Worm (Caenorhabditis elegans) whole organism, young adult: ENCODE measurements around the gene mlck-1.

ENCODE experiments used
- B0035.1 ChIP-seq: sonication (generic microtip); optimal IDR thresholded peaks from 2 replicates; lab custom pipeline; 2016; ENCODE audit warnings: missing genetic modification characterization, mild to moderate bottlenecking, missing compliant biosample characterization, missing genotype, missing genetic modification reagents
- F22D6.2 ChIP-seq: sonication (generic microtip); optimal IDR thresholded peaks from 2 replicates; lab custom pipeline; 2016; ENCODE audit warnings: mild to moderate bottlenecking, missing genetic modification characterization, missing compliant biosample characterization
- F37B4.10 ChIP-seq: fragments of 200-800 bp; sonication (Bioruptor generic); IDR thresholded peaks from 2 replicates; pipeline ENCODE4 v1.3.6; 2022; ENCODE audit warnings: missing genetic modification characterization, missing compliant biosample characterization
- F39B2.1 ChIP-seq: fragments of 200-800 bp; sonication (Bioruptor generic); IDR thresholded peaks from 2 replicates; pipeline ENCODE4 v1.3.6; 2022; ENCODE audit warnings: missing genetic modification reagents, missing genetic modification characterization, missing compliant biosample characterization
- F49E8.2 ChIP-seq: sonication (generic microtip); optimal IDR thresholded peaks from 3 replicates; lab custom pipeline; 2017; ENCODE audit warnings: missing genetic modification characterization, mild to moderate bottlenecking, missing compliant biosample characterization, antibody characterized with exemption, moderate library complexity; ENCODE audit not compliant: insufficient read depth
- F57C9.4 ChIP-seq: sonication (generic microtip); optimal IDR thresholded peaks from 2 replicates; lab custom pipeline; 2017; ENCODE audit warnings: mild to moderate bottlenecking, missing genetic modification characterization, missing compliant biosample characterization
- K11D2.4 ChIP-seq: fragments of 200-800 bp; sonication (Bioruptor generic); IDR thresholded peaks from 2 replicates; pipeline ENCODE4 v1.3.6; 2022; ENCODE audit warnings: missing genetic modification reagents, missing genetic modification characterization, missing compliant biosample characterization
- T26A5.8 ChIP-seq: sonication (generic microtip); optimal IDR thresholded peaks from 2 replicates; lab custom pipeline; 2016; ENCODE audit warnings: missing genetic modification characterization, missing compliant biosample characterization
- Y95B8A.8 ChIP-seq: fragments of 200-800 bp; sonication (Bioruptor generic); IDR thresholded peaks from 2 replicates; pipeline ENCODE4 v1.3.6; 2022; ENCODE audit warnings: missing genetic modification reagents, missing genetic modification characterization, missing compliant biosample characterization
- ZK185.1 ChIP-seq: sonication (generic microtip); optimal IDR thresholded peaks from 2 replicates; lab custom pipeline; 2016; ENCODE audit warnings: mild to moderate bottlenecking, missing genetic modification characterization, missing compliant biosample characterization; ENCODE audit not compliant: poor library complexity, severe bottlenecking
- athp-1 ChIP-seq: sonication (generic microtip); optimal IDR thresholded peaks from 2 replicates; lab custom pipeline; 2017; ENCODE audit warnings: mild to moderate bottlenecking, missing genetic modification characterization, missing compliant biosample characterization
- bed-2 ChIP-seq: fragments of 200-800 bp; sonication (Bioruptor generic); IDR thresholded peaks from 2 replicates; pipeline ENCODE4 v1.3.6; 2022; ENCODE audit warnings: missing genetic modification reagents, missing genetic modification characterization, missing compliant biosample characterization
- ccch-3 ChIP-seq: fragments of 200-800 bp; sonication (Bioruptor generic); optimal IDR thresholded peaks from 2 replicates; lab custom pipeline; 2018; ENCODE audit warnings: mild to moderate bottlenecking, missing genetic modification characterization, missing compliant biosample characterization
- cebp-1 ChIP-seq, 2 experiments: fragments of 200-800 bp in 1 of 2; sonication (Bioruptor generic) in 1 of 2; sonication (generic microtip) in 1 of 2; IDR thresholded peaks in 1 of 2; optimal IDR thresholded peaks in 1 of 2; 2 replicates each; pipeline versions ENCODE4 v1.3.6 to Lab custom; 2017 to 2022; ENCODE audit warnings: missing compliant biosample characterization in 2 of 2, missing genetic modification characterization in 2 of 2, mild to moderate bottlenecking in 1 of 2, missing genetic modification reagents in 1 of 2, moderate library complexity in 1 of 2
- ceh-100 ChIP-seq: fragments of 200-800 bp; sonication (Bioruptor generic); IDR thresholded peaks from 2 replicates; pipeline ENCODE4 v1.3.6; 2022; ENCODE audit warnings: missing genetic modification reagents, missing genetic modification characterization, missing compliant biosample characterization
- ceh-58 ChIP-seq: fragments of 200-800 bp; sonication (Bioruptor generic); IDR thresholded peaks from 2 replicates; pipeline ENCODE4 v1.3.6; 2022; ENCODE audit warnings: missing genetic modification characterization, missing compliant biosample characterization
- ceh-91 ChIP-seq: fragments of 200-800 bp; sonication (Bioruptor generic); IDR thresholded peaks from 2 replicates; pipeline ENCODE4 v1.3.6; 2022; ENCODE audit warnings: missing genetic modification reagents, missing genetic modification characterization, missing compliant biosample characterization
- dox-1 ChIP-seq: fragments of 200-800 bp; sonication (Bioruptor generic); IDR thresholded peaks from 2 replicates; pipeline ENCODE4 v1.3.6; 2022; ENCODE audit warnings: missing genetic modification reagents, missing genetic modification characterization, missing compliant biosample characterization
- efl-1 ChIP-seq: fragments of 150-350 bp; optimal IDR thresholded peaks from 2 replicates; lab custom pipeline; 2014; ENCODE audit warnings: missing biosample characterization, missing genetic modification reagents, missing genetic modification characterization
- ekl-4 ChIP-seq: fragments of 200-800 bp; sonication (Bioruptor generic); IDR thresholded peaks from 2 replicates; pipeline ENCODE4 v1.3.6; 2022; ENCODE audit warnings: missing genetic modification reagents, missing genetic modification characterization, missing compliant biosample characterization
- him-1 ChIP-seq: sonication (generic microtip); optimal IDR thresholded peaks from 2 replicates; lab custom pipeline; 2016; ENCODE audit warnings: missing genotype, missing genetic modification reagents, missing genetic modification characterization, missing compliant biosample characterization
- hsf-1 ChIP-seq: fragments of 200-800 bp; sonication (Bioruptor generic); IDR thresholded peaks from 2 replicates; pipeline ENCODE4 v1.3.6; 2022; ENCODE audit warnings: missing genetic modification reagents, missing genetic modification characterization, missing compliant biosample characterization
- lag-1 ChIP-seq: fragments of 200-800 bp; sonication (Bioruptor generic); IDR thresholded peaks from 2 replicates; pipeline ENCODE4 v1.3.6; 2022; ENCODE audit warnings: missing genetic modification reagents, missing genetic modification characterization, missing compliant biosample characterization
- let-526 ChIP-seq: fragments of 200-800 bp; sonication (Bioruptor generic); IDR thresholded peaks from 2 replicates; pipeline ENCODE4 v1.3.6; 2022; ENCODE audit warnings: missing genetic modification reagents, missing genetic modification characterization, missing compliant biosample characterization
- let-607 ChIP-seq, 2 experiments: fragments of 200-800 bp in 1 of 2; sonication (Bioruptor generic) in 1 of 2; sonication (generic microtip) in 1 of 2; optimal IDR thresholded peaks; 2 replicates each; lab custom pipeline; 2016 to 2018; ENCODE audit warnings: mild to moderate bottlenecking in 2 of 2, missing compliant biosample characterization in 2 of 2, missing genetic modification characterization in 2 of 2, moderate library complexity in 2 of 2, missing genotype in 1 of 2
- lin-40 ChIP-seq: sonication (generic microtip); optimal IDR thresholded peaks from 2 replicates; lab custom pipeline; 2016; ENCODE audit warnings: missing genetic modification characterization, mild to moderate bottlenecking, missing compliant biosample characterization, missing genotype, missing genetic modification reagents
- madf-6 ChIP-seq: fragments of 200-800 bp; sonication (Bioruptor generic); IDR thresholded peaks from 2 replicates; pipeline ENCODE4 v1.3.6; 2022; ENCODE audit warnings: missing genetic modification reagents, missing genetic modification characterization, missing compliant biosample characterization
- madf-8 ChIP-seq: fragments of 200-800 bp; sonication (Bioruptor generic); conservative IDR thresholded peaks from 2 replicates; pipeline ENCODE4 v1.3.6; 2022; ENCODE audit warnings: missing genetic modification reagents, missing genetic modification characterization, missing compliant biosample characterization
- mcd-1 ChIP-seq: fragments of 200-800 bp; sonication (Bioruptor generic); IDR thresholded peaks from 2 replicates; pipeline ENCODE4 v1.3.6; 2022; ENCODE audit warnings: missing genetic modification reagents, missing genetic modification characterization, missing compliant biosample characterization
- mxl-1 ChIP-seq: sonication (generic microtip); optimal IDR thresholded peaks from 2 replicates; lab custom pipeline; 2016; ENCODE audit warnings: missing genetic modification characterization, missing compliant biosample characterization
- nfya-2 ChIP-seq: fragments of 200-800 bp; sonication (Bioruptor generic); IDR thresholded peaks from 2 replicates; pipeline ENCODE4 v1.3.6; 2022; ENCODE audit warnings: missing genetic modification reagents, missing genetic modification characterization, missing compliant biosample characterization
- nfyb-1 ChIP-seq: fragments of 200-800 bp; sonication (Bioruptor generic); IDR thresholded peaks from 2 replicates; pipeline ENCODE4 v1.3.6; 2022; ENCODE audit warnings: missing genetic modification reagents, missing genetic modification characterization, missing compliant biosample characterization
- nhr-179 ChIP-seq: sonication (generic microtip); optimal IDR thresholded peaks from 2 replicates; lab custom pipeline; 2016; ENCODE audit warnings: mild to moderate bottlenecking, missing genetic modification characterization, missing compliant biosample characterization
- nhr-80 ChIP-seq: sonication (generic microtip); optimal IDR thresholded peaks from 2 replicates; lab custom pipeline; 2016; ENCODE audit warnings: missing genetic modification characterization, missing compliant biosample characterization
- nhr-90 ChIP-seq: sonication (generic microtip); optimal IDR thresholded peaks from 2 replicates; lab custom pipeline; 2016; ENCODE audit warnings: missing genotype, mild to moderate bottlenecking, missing genetic modification characterization, missing compliant biosample characterization
- pha-4 ChIP-seq: fragments of 150-350 bp; sonication (generic microtip); optimal IDR thresholded peaks from 2 replicates; lab custom pipeline; 2014; ENCODE audit warnings: missing biosample characterization, missing genetic modification reagents, missing genetic modification characterization
- sdz-38 ChIP-seq: sonication (generic microtip); optimal IDR thresholded peaks from 2 replicates; lab custom pipeline; 2016; ENCODE audit warnings: missing genotype, missing genetic modification characterization, missing compliant biosample characterization
- snpc-4 ChIP-seq, 5 experiments: fragments of 150-350 bp in 1 of 5; sonication (generic microtip) in 4 of 5; optimal IDR thresholded peaks; 2 replicates each; lab custom pipeline; 2014 to 2018; ENCODE audit warnings: missing genetic modification characterization in 5 of 5, missing biosample characterization in 3 of 5, antibody characterized with exemption in 2 of 5, mild to moderate bottlenecking in 2 of 5, missing compliant biosample characterization in 2 of 5, missing genotype in 2 of 5, moderate library complexity in 2 of 5, missing genetic modification reagents in 1 of 5
- tbp1 ChIP-seq: fragments of 200-800 bp; sonication (Bioruptor generic); optimal IDR thresholded peaks from 2 replicates; lab custom pipeline; 2018; ENCODE audit warnings: mild to moderate bottlenecking, missing genetic modification characterization, missing compliant biosample characterization
- tlf-1 ChIP-seq: fragments of 200-800 bp; sonication (Bioruptor generic); optimal IDR thresholded peaks from 2 replicates; lab custom pipeline; 2018; ENCODE audit warnings: mild to moderate bottlenecking, missing genetic modification characterization, missing compliant biosample characterization
- unc-130 ChIP-seq: sonication (generic microtip); optimal IDR thresholded peaks from 2 replicates; lab custom pipeline; 2016; ENCODE audit warnings: missing genetic modification reagents, missing genetic modification characterization, missing compliant biosample characterization
- ztf-18 ChIP-seq: sonication (generic microtip); optimal IDR thresholded peaks from 2 replicates; lab custom pipeline; 2016; ENCODE audit warnings: missing genotype, mild to moderate bottlenecking, missing genetic modification characterization, missing compliant biosample characterization
- ztf-22 ChIP-seq: fragments of 200-800 bp; sonication (Bioruptor generic); optimal IDR thresholded peaks from 2 replicates; lab custom pipeline; 2018; ENCODE audit warnings: mild to moderate bottlenecking, missing genetic modification characterization, moderate library complexity, missing compliant biosample characterization
- ztf-26 ChIP-seq: sonication (generic microtip); optimal IDR thresholded peaks from 2 replicates; lab custom pipeline; 2017; ENCODE audit warnings: missing genetic modification characterization, missing compliant biosample characterization
- ztf-3 ChIP-seq: fragments of 200-800 bp; sonication (Bioruptor generic); optimal IDR thresholded peaks from 2 replicates; lab custom pipeline; 2018; ENCODE audit warnings: mild to moderate bottlenecking, missing genetic modification characterization, missing compliant biosample characterization

Gene mlck-1

ce11 chrX:10085073-10085472, 15.5 kb upstream of the mlck-1 start:
- TF ChIP-seq let-607 (tag; optimal IDR thresholded peaks at IDR 0.05; lab: Kevin White, UChicago): no peak
- 0 out of 2 replicates have a peak, but pooled peaks have one; percentile 58 for TF ChIP-seq nfya-2 (GFP tag; lab: Robert Waterston, UW)
- peak; percentile 58; the same call in 1 of the 2 replicates for TF ChIP-seq lag-1 (GFP tag; lab: Robert Waterston, UW)

DNA sequence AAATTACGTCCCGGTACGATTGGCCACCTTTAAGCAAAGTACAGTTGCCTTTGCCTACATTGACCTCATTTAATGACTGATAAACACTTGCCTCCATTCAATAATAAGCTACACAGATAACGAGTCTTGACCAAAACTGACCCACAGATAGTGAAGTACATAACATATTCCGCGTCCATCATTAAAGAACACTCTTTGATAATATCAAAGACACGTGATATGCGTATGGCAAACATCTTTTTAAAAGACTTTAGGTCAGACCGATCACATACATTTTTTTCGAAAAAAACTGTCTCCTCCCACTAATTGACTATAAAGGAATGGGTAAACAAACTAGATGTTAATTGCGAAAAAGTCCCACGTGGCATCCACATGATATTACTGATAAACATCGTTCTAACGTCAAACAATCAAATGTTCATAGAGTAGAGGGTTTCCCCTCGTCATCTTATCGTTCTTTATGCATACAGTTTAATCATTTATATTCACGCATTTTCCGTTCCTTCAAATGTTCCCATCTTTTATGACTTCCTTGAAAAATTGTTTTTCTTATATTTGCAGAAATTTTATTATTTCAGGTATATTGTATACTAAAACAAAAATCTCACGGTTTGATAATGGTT, 14.6 kb upstream of the mlck-1 start, which contains the start of gene W07E11.1:
Gene W07E11.1 (plus strand): TSS at position 573 of the 623 bp plus-strand sequence.
- peak; percentile 51 for TF ChIP-seq ztf-26
- no peak for TF ChIP-seq ceh-58 (GFP tag; lab: Robert Waterston, UW)
- no peak for TF ChIP-seq F37B4.10 (GFP tag; lab: Robert Waterston, UW)
- no peak for TF ChIP-seq tbp1
- no peak for TF ChIP-seq Y95B8A.8 (GFP tag; lab: Robert Waterston, UW)
- TF ChIP-seq nhr-179 (tag; lab: Kevin White, UChicago): no peak
- no peak for TF ChIP-seq unc-130 (GFP tag; lab: Kevin White, UChicago)
- TF ChIP-seq F57C9.4 (tag; lab: Kevin White, UChicago): no peak
- no peak for TF ChIP-seq ekl-4 (GFP tag; lab: Robert Waterston, UW)
- TF ChIP-seq efl-1 (GFP tag; lab: Kevin White, UChicago): no peak
- TF ChIP-seq F49E8.2 (tag; lab: Kevin White, UChicago): no peak
- TF ChIP-seq hsf-1 (GFP tag; lab: Robert Waterston, UW): no peak
- 0 out of 2 replicates have a peak, but pooled peaks have one; percentile 37 for TF ChIP-seq nfyb-1
- 0 out of 2 replicates have a peak, but pooled peaks have one; percentile 4 for TF ChIP-seq dox-1 (GFP tag; lab: Robert Waterston, UW)
- no peak for TF ChIP-seq bed-2 (GFP tag; lab: Robert Waterston, UW)
- TF ChIP-seq ztf-3: no peak
- TF ChIP-seq F39B2.1 (GFP tag; lab: Robert Waterston, UW): no peak
- no peak for TF ChIP-seq ceh-100 (GFP tag; lab: Robert Waterston, UW)
- TF ChIP-seq ztf-22 (GFP tag; lab: Kevin White, UChicago): peak; percentile 51
- peak; percentile 49 for TF ChIP-seq F22D6.2 (tag; lab: Kevin White, UChicago)
- TF ChIP-seq ceh-91 (GFP tag; lab: Robert Waterston, UW): no peak
- TF ChIP-seq lin-40 (tag; lab: Kevin White, UChicago): peak; percentile 47
- TF ChIP-seq mcd-1 (GFP tag; lab: Robert Waterston, UW): no peak
- peak; percentile 42 for TF ChIP-seq ZK185.1 (tag; lab: Kevin White, UChicago)
- TF ChIP-seq ztf-18 (tag; lab: Kevin White, UChicago): no peak
- TF ChIP-seq nhr-80 (tag; lab: Kevin White, UChicago): peak; percentile 83
- no peak for TF ChIP-seq madf-6 (GFP tag; lab: Robert Waterston, UW)
- TF ChIP-seq madf-8 (GFP tag; lab: Robert Waterston, UW): no peak
- TF ChIP-seq snpc-4 (GFP tag; optimal IDR thresholded peaks at IDR 0.05; lab: Kevin White, UChicago): no peak
- TF ChIP-seq snpc-4 (tag; optimal IDR thresholded peaks at IDR 0.05; lab: Kevin White, UChicago): peak in 1 of 4 experiments; percentile 12
- no peak for TF ChIP-seq T26A5.8 (tag; lab: Kevin White, UChicago)
- no peak for TF ChIP-seq sdz-38 (tag; lab: Kevin White, UChicago)
- TF ChIP-seq ccch-3 (GFP tag; lab: Kevin White, UChicago): no peak
- TF ChIP-seq B0035.1 (tag; lab: Kevin White, UChicago): no peak
- TF ChIP-seq tlf-1 (GFP tag; lab: Kevin White, UChicago): no peak
- no peak for TF ChIP-seq pha-4
- TF ChIP-seq K11D2.4 (GFP tag; lab: Robert Waterston, UW): no peak
- TF ChIP-seq let-526 (GFP tag; lab: Robert Waterston, UW): no peak
- TF ChIP-seq cebp-1 (GFP tag; IDR thresholded peaks at IDR 0.05; lab: Robert Waterston, UW): no peak; the same call in 1 of the 2 replicates
- peak; percentile 66 for TF ChIP-seq cebp-1 (tag; optimal IDR thresholded peaks at IDR 0.05; lab: Kevin White, UChicago)
- no peak for TF ChIP-seq nhr-90 (tag; lab: Kevin White, UChicago)
- TF ChIP-seq mxl-1 (tag; lab: Kevin White, UChicago): no peak
- TF ChIP-seq him-1 (tag; lab: Kevin White, UChicago): no peak
- TF ChIP-seq athp-1: no peak
